Fruit fly (Drosophila melanogaster) whole organism, embryonic: ENCODE data around the gene Cpr66Cb.

ENCODE experiments used
- CG13296 ChIP-seq: fragments of 200-800 bp; sonication (Bioruptor generic); optimal IDR thresholded peaks from 3 replicates; lab custom pipeline; 2018; ENCODE audit warnings: missing biosample characterization, mild to moderate bottlenecking, missing genetic modification characterization
- Scr ChIP-seq: fragments of 200-800 bp; sonication (Bioruptor generic); IDR thresholded peaks from 2 replicates; pipeline ENCODE4 v1.3.6; 2022; ENCODE audit warnings: missing biosample characterization, missing genetic modification characterization; ENCODE audit not compliant: partially characterized antibody
- br ChIP-seq: fragments of >200 bp; optimal IDR thresholded peaks from 2 replicates; lab custom pipeline; 2017
- kay ChIP-seq: fragments of 200-800 bp; sonication (Bioruptor generic); optimal IDR thresholded peaks from 2 replicates; lab custom pipeline; 2016; ENCODE audit warnings: missing biosample characterization, missing genetic modification characterization
- knrl ChIP-seq: fragments of 200-800 bp; sonication (Bioruptor generic); IDR thresholded peaks from 3 replicates; pipeline ENCODE4 v1.3.6; 2022; ENCODE audit warnings: missing biosample characterization, missing genetic modification characterization; ENCODE audit not compliant: partially characterized antibody
- lab ChIP-seq: fragments of 200-800 bp; sonication (Bioruptor generic); optimal IDR thresholded peaks from 3 replicates; lab custom pipeline; 2017; ENCODE audit warnings: missing biosample characterization, missing genetic modification characterization, mild to moderate bottlenecking, moderate library complexity, missing genetic modification reagents
- pfk ChIP-seq: fragments of 200-800 bp; sonication (Bioruptor generic); optimal IDR thresholded peaks from 2 replicates; lab custom pipeline; 2018; ENCODE audit warnings: missing biosample characterization, mild to moderate bottlenecking, missing genetic modification characterization, moderate library complexity
- schlank ChIP-seq: fragments of 200-800 bp; sonication (Bioruptor generic); optimal IDR thresholded peaks from 2 replicates; lab custom pipeline; 2018; ENCODE audit warnings: missing biosample characterization, mild to moderate bottlenecking, missing genetic modification characterization

DNA sequence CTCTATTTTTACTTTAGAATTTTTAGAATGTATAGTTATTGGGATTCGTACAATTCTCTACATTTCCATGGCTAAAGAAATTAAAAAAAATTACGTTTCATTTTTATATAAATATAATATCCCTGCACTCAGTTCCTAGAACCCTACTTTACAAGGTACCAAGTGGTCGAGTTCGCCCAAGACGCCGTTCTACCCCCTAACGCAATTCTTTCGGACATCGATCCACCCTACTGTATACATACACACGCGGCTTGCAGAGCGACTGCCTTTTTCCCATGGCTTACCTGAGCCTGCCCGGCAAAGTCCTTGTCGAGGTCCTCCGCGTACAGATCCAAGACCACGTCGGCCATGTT is 21.7 kb upstream of the Cpr66Cb start:
- TF ChIP-seq kay (GFP tag; lab: Kevin White, UChicago): no peak
- TF ChIP-seq br (lab: Kevin White, UChicago): no peak
- no peak for TF ChIP-seq pfk (GFP tag; lab: Kevin White, UChicago)
- TF ChIP-seq Scr (GFP tag; lab: Robert Waterston, UW): no peak
- no peak for TF ChIP-seq schlank (tag; lab: Kevin White, UChicago)
- TF ChIP-seq CG13296 (GFP tag; lab: Kevin White, UChicago): no peak
- no peak for TF ChIP-seq knrl (GFP tag; lab: Robert Waterston, UW)
- TF ChIP-seq lab (GFP tag; lab: Kevin White, UChicago): peak; percentile 8
